Fruit fly (Drosophila melanogaster): Measurements from ENCODE around the gene Prim1.

Gene Prim1

dm6 chr3L:8385055-8385454 is 44.9 kb downstream of the Prim1 start (continued):
- TF ChIP-seq CG10631 (GFP tag; optimal IDR thresholded peaks at IDR 0.05) (peak; percentile 83), Blimp-1 (GFP tag; optimal IDR thresholded peaks at IDR 0.05) (peak; percentile 48), CG6163 (GFP tag; IDR thresholded peaks at IDR 0.05) (peak; percentile 79), acj6 (GFP tag; optimal IDR thresholded peaks at IDR 0.05) (peak; percentile 86), CG15336 (GFP tag; IDR thresholded peaks at IDR 0.05) (peak; percentile 85), CG3919 (GFP tag; optimal IDR thresholded peaks at IDR 0.05) (peak; percentile 88), CG1621 (tag; optimal IDR thresholded peaks at IDR 0.05) (peak; percentile 66), Hr39 (GFP tag; optimal IDR thresholded peaks at IDR 0.05) (peak; percentile 81), pdm3 (GFP tag; optimal IDR thresholded peaks at IDR 0.05) (peak; percentile 87), CG8319 (GFP tag; optimal IDR thresholded peaks at IDR 0.05) (peak; percentile 69), CG6792 (GFP tag; optimal IDR thresholded peaks at IDR 0.05) (peak; percentile 85), salr (GFP tag; optimal IDR thresholded peaks at IDR 0.05) (peak; percentile 61 to 87), achi (GFP tag; optimal IDR thresholded peaks at IDR 0.05) (peak; percentile 86), Met (GFP tag; optimal IDR thresholded peaks at IDR 0.05) (peak; percentile 77), CG8632 (GFP tag; optimal IDR thresholded peaks at IDR 0.05) (peak; percentile 83), CG6854 (GFP tag; optimal IDR thresholded peaks at IDR 0.05) (peak; percentile 28), Eip75B (GFP tag; optimal IDR thresholded peaks at IDR 0.05) (peak; percentile 88), CG16779 (tag; optimal IDR thresholded peaks at IDR 0.05) (peak; percentile 73), Gug (GFP tag; IDR thresholded peaks at IDR 0.05) (peak; percentile 62), CG9139 (GFP tag; optimal IDR thresholded peaks at IDR 0.05) (peak; percentile 56), CG4318 (GFP tag; optimal IDR thresholded peaks at IDR 0.05) (peak; percentile 82), Hr4 (GFP tag; optimal IDR thresholded peaks at IDR 0.05) (peak; percentile 81), lz (GFP tag; optimal IDR thresholded peaks at IDR 0.05) (peak; percentile 60), spab (GFP tag; optimal IDR thresholded peaks at IDR 0.05) (peak; percentile 74), Lpt (GFP tag; optimal IDR thresholded peaks at IDR 0.05) (peak; percentile 70), Sox102F (GFP tag; optimal IDR thresholded peaks at IDR 0.05) (peak; percentile 83), CG8119 (GFP tag; IDR thresholded peaks at IDR 0.05) (peak; percentile 82), topi (GFP tag; optimal IDR thresholded peaks at IDR 0.05) (peak; percentile 84), Eip93F (GFP tag; optimal IDR thresholded peaks at IDR 0.05) (no peak), Hr38 (GFP tag; optimal IDR thresholded peaks at IDR 0.05) (no peak)

dm6 chr3L:8391240-8391639 is 51.1 kb downstream of the Prim1 start, which contains the start of gene Jon66Ci:
Gene Jon66Ci, plus strand, starts transcription at chr3L:8391540.
- no peak for TF ChIP-seq CG15336 (GFP tag; IDR thresholded peaks at IDR 0.05)
- no peak for TF ChIP-seq Smox (GFP tag; optimal IDR thresholded peaks at IDR 0.05)

- TF ChIP-seq Lpt (GFP tag; optimal IDR thresholded peaks at IDR 0.05) (no peak), Hr39 (GFP tag; optimal IDR thresholded peaks at IDR 0.05) (no peak), CG10669 (GFP tag; optimal IDR thresholded peaks at IDR 0.05) (no peak), CG1621 (tag; optimal IDR thresholded peaks at IDR 0.05) (no peak), CG8119 (GFP tag; IDR thresholded peaks at IDR 0.05) (no peak), svp (GFP tag) (no peak), esn (GFP tag; optimal IDR thresholded peaks at IDR 0.05) (no peak), Eip78C (GFP tag) (no peak), Ets21C (GFP tag; optimal IDR thresholded peaks at IDR 0.05) (no peak), cyc (GFP tag; optimal IDR thresholded peaks at IDR 0.05) (no peak), CG6163 (GFP tag; IDR thresholded peaks at IDR 0.05) (no peak)
Measured at dm6 chr3L:8393549-8393948, 53.4 kb downstream of the Prim1 start, which contains the start of gene Jon66Cii. Gene Jon66Cii, minus strand, starts transcription at chr3L:8393649.

All from whole organism, prepupa.